Fruit fly (Drosophila melanogaster): Measurements from ENCODE around the gene D19B.

The D19B gene

DNA sequence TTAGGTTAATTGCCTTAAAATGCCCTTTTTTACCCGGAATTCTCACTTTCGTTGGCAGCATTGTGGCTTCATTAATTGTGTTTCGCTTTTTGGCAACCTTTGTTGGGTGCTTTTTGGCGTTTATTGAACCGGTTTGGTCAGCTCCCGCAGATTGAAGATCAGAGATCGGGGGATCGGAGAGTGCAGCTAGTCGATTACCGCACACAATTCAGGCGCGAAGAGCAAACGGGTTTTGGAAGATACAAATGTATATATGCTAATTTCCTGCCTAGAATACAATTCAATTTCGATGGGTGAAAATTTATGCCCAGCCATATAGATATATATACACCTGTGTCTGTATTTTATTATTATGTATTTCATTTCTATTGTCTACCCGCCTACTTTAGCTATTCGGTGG lies 43.2 kb downstream of the D19B start:
- TF ChIP-seq CG14711 (tag; optimal IDR thresholded peaks at IDR 0.05) (no peak), Crg-1 (GFP tag; optimal IDR thresholded peaks at IDR 0.05) (no peak), ovo (GFP tag; optimal IDR thresholded peaks at IDR 0.05) (no peak), CG7101 (tag; optimal IDR thresholded peaks at IDR 0.05) (no peak), CG12768 (GFP tag; optimal IDR thresholded peaks at IDR 0.05) (no peak), bab1 (GFP tag; optimal IDR thresholded peaks at IDR 0.05) (no peak), tj (GFP tag; optimal IDR thresholded peaks at IDR 0.05) (no peak), cnc (optimal IDR thresholded peaks at IDR 0.05) (no peak), toe (GFP tag; optimal IDR thresholded peaks at IDR 0.05) (no peak), Hr96 (GFP tag; optimal IDR thresholded peaks at IDR 0.05) (no peak), pad (GFP tag; optimal IDR thresholded peaks at IDR 0.05) (no peak), cic (GFP tag; optimal IDR thresholded peaks at IDR 0.05) (no peak), Clk (GFP tag; optimal IDR thresholded peaks at IDR 0.05) (no peak), CG1620 (GFP tag; optimal IDR thresholded peaks at IDR 0.05) (no peak), CG33017 (tag; optimal IDR thresholded peaks at IDR 0.05) (no peak), Mnt (GFP tag; optimal IDR thresholded peaks at IDR 0.05) (no peak)

DNA sequence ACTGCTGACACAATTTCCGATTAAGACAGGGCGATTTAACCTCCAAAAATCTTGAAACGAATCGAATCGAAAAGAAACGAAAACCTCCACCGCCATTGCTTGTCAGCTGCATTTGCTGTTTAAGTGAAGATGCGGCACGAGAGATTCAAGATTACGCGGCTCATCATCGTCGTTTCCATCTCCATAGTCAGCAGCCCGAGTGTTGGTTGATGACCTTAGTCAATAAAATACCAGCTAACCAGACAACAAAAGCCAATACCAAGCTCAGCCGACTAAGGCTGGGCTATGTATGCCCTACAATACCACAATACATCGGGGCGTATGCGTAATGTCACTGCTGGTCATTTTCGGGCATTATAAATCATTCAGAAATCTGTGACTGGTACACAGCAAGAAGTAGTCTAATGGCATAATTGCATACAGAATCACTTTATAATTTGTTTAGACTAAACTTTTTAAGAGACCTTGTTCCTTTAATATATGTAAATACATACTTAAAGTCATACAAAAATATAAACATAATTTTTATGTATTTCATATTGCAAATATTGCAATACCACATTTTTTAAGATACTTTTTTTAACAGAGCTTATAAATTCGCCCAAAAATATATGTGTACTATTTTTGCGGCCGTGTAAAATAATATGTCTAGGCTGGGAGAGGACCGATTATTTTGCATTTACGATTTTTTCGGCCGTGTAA lies 43.8 kb downstream of the D19B start:
- TF ChIP-seq ovo (GFP tag; optimal IDR thresholded peaks at IDR 0.05): no peak
- TF ChIP-seq CG14711 (tag; optimal IDR thresholded peaks at IDR 0.05): no peak
- TF ChIP-seq kay (GFP tag; ENCODE audit: borderline replicate concordance): no peak
- no peak for TF ChIP-seq Mnt (GFP tag; optimal IDR thresholded peaks at IDR 0.05)
- no peak for TF ChIP-seq Hr96 (GFP tag; optimal IDR thresholded peaks at IDR 0.05)
- no peak for TF ChIP-seq cic (GFP tag; optimal IDR thresholded peaks at IDR 0.05)
- no peak for TF ChIP-seq CG12768 (GFP tag; optimal IDR thresholded peaks at IDR 0.05)
- TF ChIP-seq Crg-1 (GFP tag; optimal IDR thresholded peaks at IDR 0.05): no peak
- no peak for TF ChIP-seq CG7101 (tag; optimal IDR thresholded peaks at IDR 0.05)
- TF ChIP-seq pad (GFP tag; optimal IDR thresholded peaks at IDR 0.05): no peak
- no peak for TF ChIP-seq CG11617 (GFP tag; optimal IDR thresholded peaks at IDR 0.05)
- TF ChIP-seq CG1620 (GFP tag; optimal IDR thresholded peaks at IDR 0.05): no peak
- TF ChIP-seq bab1 (GFP tag; optimal IDR thresholded peaks at IDR 0.05): no peak
- TF ChIP-seq toe (GFP tag; optimal IDR thresholded peaks at IDR 0.05): no peak
- TF ChIP-seq CG33017 (tag; optimal IDR thresholded peaks at IDR 0.05): no peak
- no peak for TF ChIP-seq CG7045 (GFP tag; optimal IDR thresholded peaks at IDR 0.05)
- TF ChIP-seq Clk (GFP tag; optimal IDR thresholded peaks at IDR 0.05): no peak
- TF ChIP-seq cnc (optimal IDR thresholded peaks at IDR 0.05): no peak
- no peak for TF ChIP-seq CG5204 (GFP tag; optimal IDR thresholded peaks at IDR 0.05)
- no peak for TF ChIP-seq tj (GFP tag; optimal IDR thresholded peaks at IDR 0.05)

DNA sequence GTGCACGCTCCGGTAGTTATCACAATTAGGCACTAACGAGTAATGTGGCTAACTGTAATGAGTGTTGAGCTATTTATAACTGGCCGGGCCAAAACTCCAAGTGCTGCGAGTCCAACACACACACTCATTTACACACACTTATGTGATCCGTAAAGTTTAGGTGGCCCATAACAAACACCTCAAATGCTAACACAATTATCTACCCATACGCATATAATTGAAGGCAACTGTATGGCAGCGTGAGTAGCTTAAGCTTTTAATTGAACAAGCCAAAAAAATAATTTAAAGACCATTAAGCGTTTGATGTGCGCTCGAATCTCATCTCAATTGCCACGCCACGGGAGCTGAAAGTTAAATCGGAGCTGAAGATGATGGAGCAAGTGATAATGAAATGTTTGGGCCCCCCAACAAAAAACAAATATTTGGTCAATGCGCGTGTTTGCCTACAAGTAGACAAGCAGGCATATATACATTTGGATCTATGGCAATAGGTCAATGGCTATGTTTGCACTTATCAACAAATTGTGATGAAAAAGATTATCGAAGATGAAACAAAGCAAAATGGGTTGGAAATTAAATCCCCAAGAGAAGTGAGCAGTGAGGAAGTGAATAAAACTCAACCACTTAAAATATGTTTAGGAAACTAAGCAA lies 44.7 kb downstream of the D19B start, which contains the start of gene Cpr65Av:
Cpr65Av (minus strand) TSS at position 51 of the 651 bp plus-strand sequence.
- TF ChIP-seq tj (GFP tag; optimal IDR thresholded peaks at IDR 0.05): no peak
- no peak for TF ChIP-seq Mnt (GFP tag; optimal IDR thresholded peaks at IDR 0.05)
- no peak for TF ChIP-seq cnc (optimal IDR thresholded peaks at IDR 0.05)
- TF ChIP-seq pad (GFP tag; optimal IDR thresholded peaks at IDR 0.05): no peak
- TF ChIP-seq CG7101 (tag; optimal IDR thresholded peaks at IDR 0.05): no peak
- TF ChIP-seq CG5204 (GFP tag; optimal IDR thresholded peaks at IDR 0.05): no peak
- TF ChIP-seq ovo (GFP tag; optimal IDR thresholded peaks at IDR 0.05): no peak
- TF ChIP-seq bab1 (GFP tag; optimal IDR thresholded peaks at IDR 0.05): no peak
- no peak for TF ChIP-seq Hr96 (GFP tag; optimal IDR thresholded peaks at IDR 0.05)
- TF ChIP-seq kay (GFP tag; ENCODE audit: borderline replicate concordance): no peak
- no peak for TF ChIP-seq CG7045 (GFP tag; optimal IDR thresholded peaks at IDR 0.05)

DNA sequence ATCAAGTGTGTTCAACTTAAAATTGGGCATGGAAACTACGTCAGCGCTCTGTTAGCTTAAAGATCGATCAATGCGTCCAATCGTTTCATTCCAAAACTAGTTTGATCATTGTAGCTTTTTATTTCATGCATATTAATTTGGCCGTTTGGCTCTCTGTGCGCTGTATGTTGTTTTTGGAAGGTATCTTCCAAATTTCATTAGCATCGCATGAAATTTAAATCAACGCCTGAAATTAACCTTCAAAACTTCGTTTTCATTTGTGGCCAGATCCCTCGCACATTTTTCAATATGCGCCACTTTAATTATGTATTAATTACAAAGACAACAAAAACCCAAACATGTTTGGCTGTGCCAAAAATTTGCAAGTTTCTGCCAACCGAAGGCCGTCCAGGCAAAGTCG lies 46.1 kb downstream of the D19B start:
- TF ChIP-seq Mnt (GFP tag; optimal IDR thresholded peaks at IDR 0.05): no peak
- no peak for TF ChIP-seq CG5204 (GFP tag; optimal IDR thresholded peaks at IDR 0.05)
- TF ChIP-seq Clk (GFP tag; optimal IDR thresholded peaks at IDR 0.05): no peak

dm6 chr3L:6138018-6138417 lies 46.7 kb downstream of the D19B start, which contains the start of gene Lcp65Ae:
TSS of gene Lcp65Ae (minus strand) at chr3L:6138118.
- TF ChIP-seq CG11617 (GFP tag; optimal IDR thresholded peaks at IDR 0.05) (no peak), CG7101 (tag; optimal IDR thresholded peaks at IDR 0.05) (no peak), Clk (GFP tag; optimal IDR thresholded peaks at IDR 0.05) (no peak), CG7045 (GFP tag; optimal IDR thresholded peaks at IDR 0.05) (no peak), toe (GFP tag; optimal IDR thresholded peaks at IDR 0.05) (no peak), Hr96 (GFP tag; optimal IDR thresholded peaks at IDR 0.05) (no peak), CG33017 (tag; optimal IDR thresholded peaks at IDR 0.05) (no peak), cnc (optimal IDR thresholded peaks at IDR 0.05) (no peak), bab1 (GFP tag; optimal IDR thresholded peaks at IDR 0.05) (no peak), tj (GFP tag; optimal IDR thresholded peaks at IDR 0.05) (no peak), CG14711 (tag; optimal IDR thresholded peaks at IDR 0.05) (no peak), CG12768 (GFP tag; optimal IDR thresholded peaks at IDR 0.05) (no peak), Mnt (GFP tag; optimal IDR thresholded peaks at IDR 0.05) (no peak)

DNA sequence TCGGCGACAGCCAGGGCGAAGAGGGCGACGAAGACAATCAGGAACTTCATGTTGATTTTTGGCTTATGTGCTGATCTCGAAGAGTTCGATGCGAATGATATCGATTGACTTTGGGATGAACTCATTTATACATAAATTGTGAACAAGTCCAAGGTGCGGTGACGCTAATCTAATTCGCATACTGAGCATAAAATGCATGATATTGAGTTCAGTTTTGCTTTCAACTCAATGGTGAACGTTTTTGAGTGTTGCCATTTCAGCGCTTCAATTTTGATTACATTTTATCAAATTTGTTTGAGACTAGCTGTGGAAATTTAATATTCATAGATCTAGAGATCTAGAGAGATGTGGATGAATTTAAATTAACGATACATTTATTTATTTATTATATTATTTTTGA lies 48.0 kb downstream of the D19B start, which contains the start of gene Lcp65Af:
Lcp65Af (minus strand) TSS at position 101 of the 400 bp plus-strand sequence.
- no peak for TF ChIP-seq ovo (GFP tag; optimal IDR thresholded peaks at IDR 0.05)
- no peak for TF ChIP-seq pad (GFP tag; optimal IDR thresholded peaks at IDR 0.05)
- TF ChIP-seq toe (GFP tag; optimal IDR thresholded peaks at IDR 0.05): no peak
